Fruit fly (Drosophila melanogaster) whole organism, pupa: ENCODE measurements around the gene ranshi.

Experiments
- CG10348 ChIP-seq: fragments of 200-800 bp; sonication (Bioruptor generic); IDR thresholded peaks from 2 replicates; pipeline ENCODE4 v1.3.6; 2022; ENCODE audit warnings: missing biosample characterization, missing genetic modification characterization
- CG12605 ChIP-seq: fragments of 200-800 bp; sonication (Bioruptor generic); IDR thresholded peaks from 2 replicates; pipeline ENCODE4 v1.3.6; 2022; ENCODE audit warnings: missing biosample characterization, missing genetic modification characterization
- CG13204 ChIP-seq: fragments of 200-800 bp; sonication (Bioruptor generic); optimal IDR thresholded peaks from 2 replicates; lab custom pipeline; 2018; ENCODE audit warnings: missing biosample characterization, mild to moderate bottlenecking, missing genetic modification characterization, moderate library complexity
- CG14655 ChIP-seq: fragments of 200-800 bp; sonication (Bioruptor generic); optimal IDR thresholded peaks from 3 replicates; lab custom pipeline; 2017; ENCODE audit warnings: mild to moderate bottlenecking, missing biosample characterization, missing genetic modification reagents, missing genetic modification characterization
- CG15710 ChIP-seq: fragments of 200-800 bp; sonication (Bioruptor generic); optimal IDR thresholded peaks from 2 replicates; lab custom pipeline; 2018; ENCODE audit warnings: missing biosample characterization, mild to moderate bottlenecking, missing genetic modification characterization, moderate library complexity
- CG17806 ChIP-seq: fragments of 200-800 bp; sonication (Bioruptor generic); optimal IDR thresholded peaks from 2 replicates; lab custom pipeline; 2018; ENCODE audit warnings: missing biosample characterization, mild to moderate bottlenecking, missing genetic modification characterization, moderate library complexity
- CG32121 ChIP-seq: fragments of 200-800 bp; sonication (Bioruptor generic); IDR thresholded peaks from 2 replicates; pipeline ENCODE4 v1.3.6; 2022; ENCODE audit warnings: missing biosample characterization, missing genetic modification characterization
- CG34367 ChIP-seq: fragments of 200-800 bp; sonication (Bioruptor generic); optimal IDR thresholded peaks from 2 replicates; lab custom pipeline; 2018; ENCODE audit warnings: missing biosample characterization, mild to moderate bottlenecking, missing genetic modification characterization
- CG4496 ChIP-seq: fragments of 200-800 bp; sonication (Bioruptor generic); IDR thresholded peaks from 3 replicates; pipeline ENCODE4 v1.3.6; 2022; ENCODE audit warnings: missing biosample characterization, missing genetic modification characterization
- CG8159 ChIP-seq: fragments of 200-800 bp; sonication (Bioruptor generic); optimal IDR thresholded peaks from 3 replicates; lab custom pipeline; 2018; ENCODE audit warnings: missing biosample characterization, mild to moderate bottlenecking, missing genetic modification characterization, moderate library complexity
- CG8301 ChIP-seq: fragments of 200-800 bp; sonication (Bioruptor generic); optimal IDR thresholded peaks from 2 replicates; lab custom pipeline; 2018; ENCODE audit warnings: missing biosample characterization, mild to moderate bottlenecking, missing genetic modification characterization
- CG9948 ChIP-seq: fragments of 200-800 bp; sonication (Bioruptor generic); optimal IDR thresholded peaks from 2 replicates; lab custom pipeline; 2018; ENCODE audit warnings: missing biosample characterization, mild to moderate bottlenecking, missing genetic modification characterization, moderate library complexity
- D1 ChIP-seq: fragments of 200-800 bp; sonication (Bioruptor generic); optimal IDR thresholded peaks from 2 replicates; lab custom pipeline; 2018; ENCODE audit warnings: missing biosample characterization, mild to moderate bottlenecking, missing genetic modification characterization, moderate library complexity
- EcR ChIP-seq: fragments of 200-800 bp; sonication (Bioruptor generic); optimal IDR thresholded peaks from 3 replicates; lab custom pipeline; 2019; ENCODE audit warnings: missing biosample characterization, missing genetic modification characterization, mild to moderate bottlenecking, moderate library complexity, missing genetic modification reagents
- Ets98B ChIP-seq: fragments of 200-800 bp; sonication (Bioruptor generic); IDR thresholded peaks from 2 replicates; pipeline ENCODE4 v1.3.6; 2022; ENCODE audit warnings: missing biosample characterization, missing genetic modification characterization
- Pif1A ChIP-seq: fragments of 200-800 bp; sonication (Bioruptor generic); optimal IDR thresholded peaks from 3 replicates; lab custom pipeline; 2016; ENCODE audit warnings: missing biosample characterization, missing genetic modification characterization
- Pif1B ChIP-seq: fragments of 200-800 bp; sonication (Bioruptor generic); optimal IDR thresholded peaks from 3 replicates; lab custom pipeline; 2016; ENCODE audit warnings: missing biosample characterization, missing genetic modification characterization
- Snoo ChIP-seq: fragments of 200-800 bp; sonication (Bioruptor generic); optimal IDR thresholded peaks from 3 replicates; lab custom pipeline; 2017; ENCODE audit warnings: missing biosample characterization, mild to moderate bottlenecking, missing genetic modification characterization, inconsistent platforms
- fd96Ca ChIP-seq: fragments of 200-800 bp; sonication (Bioruptor generic); IDR thresholded peaks from 3 replicates; pipeline ENCODE4 v1.3.6; 2022; ENCODE audit warnings: missing biosample characterization, missing genetic modification characterization
- gl ChIP-seq: fragments of 200-800 bp; sonication (Bioruptor generic); optimal IDR thresholded peaks from 2 replicates; lab custom pipeline; 2018; ENCODE audit warnings: missing biosample characterization, mild to moderate bottlenecking, missing genetic modification characterization
- rn ChIP-seq: fragments of 200-800 bp; sonication (Bioruptor generic); IDR thresholded peaks from 2 replicates; pipeline ENCODE4 v1.3.6; 2022; ENCODE audit warnings: missing biosample characterization, missing genetic modification characterization

The ranshi gene

DNA sequence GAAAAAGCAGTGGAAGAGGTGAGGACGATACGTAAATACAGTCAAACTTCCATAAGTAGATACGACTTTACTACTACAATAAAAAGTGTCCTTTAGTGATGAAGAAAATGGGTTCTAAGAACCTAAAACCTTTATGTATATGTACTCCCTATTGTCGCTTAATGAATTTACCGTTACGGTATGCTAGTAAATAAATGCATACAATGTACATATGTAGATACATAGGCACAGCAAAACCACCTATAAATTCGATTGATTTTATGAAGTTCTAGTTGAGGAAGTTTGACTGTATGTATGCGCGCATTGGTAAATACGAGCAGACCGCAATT is 13.0 kb downstream of the ranshi start:
- TF ChIP-seq CG9948 (peak; percentile 30), CG8301 (tag; lab: Kevin White, UChicago) (peak; percentile 11), CG13204 (GFP tag; lab: Kevin White, UChicago) (no peak), D1 (no peak), CG15710 (tag; lab: Kevin White, UChicago) (peak; percentile 4), CG17806 (tag; lab: Kevin White, UChicago) (peak; percentile 19)

DNA sequence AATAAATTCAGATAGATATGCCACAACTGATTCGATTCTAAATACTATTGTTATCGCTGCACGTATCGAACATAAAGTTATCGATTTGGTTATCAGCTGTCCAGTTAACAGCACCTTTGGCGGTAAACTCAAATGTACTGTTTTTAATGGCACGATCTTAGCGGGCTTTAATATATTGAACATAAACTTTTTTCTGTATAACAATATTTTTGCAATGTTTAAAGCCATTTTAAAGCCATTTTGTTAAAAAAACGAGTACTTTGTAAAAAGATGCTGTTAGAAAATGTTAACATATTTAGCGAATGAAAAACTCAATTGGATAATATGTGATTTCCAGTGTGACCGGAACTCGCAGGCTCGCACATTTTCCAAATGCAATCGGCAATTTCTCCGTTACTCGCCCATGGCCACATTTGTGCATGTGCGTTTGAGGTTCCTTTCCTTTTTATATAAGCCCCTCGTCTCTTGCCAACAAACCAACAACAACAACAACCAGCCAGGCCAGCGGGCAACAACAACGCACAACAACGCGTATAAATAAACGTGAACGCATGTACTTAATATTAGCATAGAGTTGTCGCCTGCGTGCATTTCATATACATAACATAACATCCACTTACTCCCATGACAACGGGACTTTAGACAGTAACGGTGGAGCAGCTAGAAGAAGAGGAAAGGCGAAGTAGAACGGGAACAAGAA is 13.5 kb downstream of the ranshi start, which contains the start of gene TMEM216:
Gene TMEM216 (plus strand): TSS at position 393 of the 700 bp plus-strand sequence.
- TF ChIP-seq CG14655 (GFP tag; lab: Kevin White, UChicago), result no peak
- TF ChIP-seq fd96Ca, result no peak
- TF ChIP-seq Ets98B (GFP tag; lab: Robert Waterston, UW), result no peak
- peak; percentile 2 for TF ChIP-seq EcR (GFP tag; lab: Kevin White, UChicago)
- peak; percentile 28 for TF ChIP-seq gl (tag; lab: Kevin White, UChicago)
- TF ChIP-seq CG13204 (GFP tag; lab: Kevin White, UChicago), result no peak
- TF ChIP-seq CG4496 (GFP tag; lab: Robert Waterston, UW), result 0 out of 3 replicates have a peak, but pooled peaks have one; percentile 17
- TF ChIP-seq Snoo, result no peak
- TF ChIP-seq CG8159 (tag; lab: Kevin White, UChicago), result no peak

DNA sequence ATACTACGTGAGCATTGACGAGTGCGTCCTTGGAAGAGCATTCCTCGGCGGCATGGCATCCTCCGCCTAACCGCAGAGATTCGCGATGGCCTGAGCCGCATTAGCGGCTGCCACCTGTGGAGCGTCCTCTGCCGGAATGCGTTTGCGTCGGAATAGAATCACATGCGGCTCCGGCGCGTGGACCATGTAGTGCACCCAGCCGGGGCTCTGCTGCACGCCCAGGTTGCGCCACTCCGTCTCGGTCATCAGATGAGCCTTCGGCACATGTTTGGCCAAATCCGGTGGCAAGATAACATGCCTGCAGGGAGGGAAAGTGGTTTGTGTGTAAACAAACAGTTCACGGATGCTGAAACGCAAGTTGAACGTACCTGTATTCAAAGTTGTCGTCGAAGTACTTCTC is 14.1 kb downstream of the ranshi start:
- TF ChIP-seq CG12605 (GFP tag; lab: Robert Waterston, UW) (peak; percentile 55; the same call in 1 of the 2 replicates), fd96Ca (no peak)
- TF ChIP-seq, all 21 proteins: peak for 1

DNA sequence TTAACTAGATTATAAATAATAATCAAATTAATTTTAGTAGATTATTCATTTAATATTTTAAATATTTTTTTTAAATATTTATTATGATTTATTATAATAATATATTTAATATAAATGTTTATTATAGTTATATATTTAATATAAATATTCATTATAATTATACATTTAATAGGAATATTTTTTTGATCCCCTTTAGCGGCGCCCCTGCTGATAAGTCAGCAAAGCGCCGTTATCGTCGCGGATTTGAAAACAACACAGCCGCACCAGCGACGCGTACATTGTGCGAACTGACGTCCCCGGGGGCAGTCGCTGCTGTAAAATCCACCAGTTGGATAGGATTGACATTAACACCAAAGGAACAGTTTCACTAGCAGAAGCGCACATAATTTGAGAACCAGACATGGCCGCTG is 16.8 kb downstream of the ranshi start, which contains the start of gene CG8112:
Gene CG8112 (plus strand): TSS at position 212 of the 410 bp plus-strand sequence.
- TF ChIP-seq CG8159 (tag; lab: Kevin White, UChicago), result peak; percentile 23
- TF ChIP-seq CG34367 (tag; lab: Kevin White, UChicago), result no peak
- peak; percentile 25 for TF ChIP-seq CG15710 (tag; lab: Kevin White, UChicago)
- TF ChIP-seq Pif1B, result peak; percentile 38
- no peak for TF ChIP-seq fd96Ca
- TF ChIP-seq Ets98B (GFP tag; lab: Robert Waterston, UW), result peak; percentile 20; the same call in 1 of the 2 replicates
- TF ChIP-seq Pif1A (GFP tag; lab: Kevin White, UChicago), result no peak
- 0 out of 2 replicates have a peak, but pooled peaks have one; percentile 9 for TF ChIP-seq CG12605 (GFP tag; lab: Robert Waterston, UW)
- no peak for TF ChIP-seq rn (GFP tag; lab: Robert Waterston, UW)
- peak; percentile 5 for TF ChIP-seq CG17806 (tag; lab: Kevin White, UChicago)
- peak; percentile 30 for TF ChIP-seq Snoo
- TF ChIP-seq CG4496 (GFP tag; lab: Robert Waterston, UW), result peak; percentile 12; the same call in 1 of the 3 replicates
- TF ChIP-seq, all 21 proteins: peak for 8

DNA sequence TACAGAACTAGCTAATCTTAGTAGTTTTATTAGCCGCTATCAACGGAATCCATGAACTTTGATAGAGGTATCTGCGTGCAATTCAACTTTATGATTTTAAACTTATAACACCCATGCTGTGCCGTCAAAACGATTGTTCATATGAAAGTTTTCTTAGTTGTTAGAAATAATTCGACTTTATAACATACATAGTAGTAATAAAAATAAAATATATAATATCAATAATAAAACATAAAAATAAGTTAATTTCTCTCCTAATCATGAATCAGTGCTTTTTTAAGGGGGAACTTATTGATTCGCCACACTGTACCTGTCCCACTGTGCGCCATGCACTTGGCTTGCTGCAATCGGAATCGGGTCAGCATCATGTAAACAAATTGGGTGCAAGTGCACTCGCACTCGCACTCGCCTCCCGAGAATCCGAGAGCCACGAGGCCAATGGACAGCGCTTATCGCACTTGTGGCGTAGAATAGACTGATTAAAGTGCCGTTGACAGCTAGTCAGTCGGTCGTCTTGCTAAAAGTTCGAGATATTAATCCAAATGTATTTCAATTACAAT is 17.5 kb downstream of the ranshi start:
- TF ChIP-seq CG13204 (GFP tag; lab: Kevin White, UChicago) (no peak), fd96Ca (peak; percentile 45; the same call in 1 of the 3 replicates), Pif1A (GFP tag; lab: Kevin White, UChicago) (no peak), Snoo (no peak), CG15710 (tag; lab: Kevin White, UChicago) (no peak), Pif1B (no peak), CG9948 (no peak), gl (tag; lab: Kevin White, UChicago) (no peak), CG32121 (peak; percentile 50), Ets98B (GFP tag; lab: Robert Waterston, UW) (peak; percentile 59), CG17806 (tag; lab: Kevin White, UChicago) (no peak), CG8159 (tag; lab: Kevin White, UChicago) (peak; percentile 14), D1 (no peak), EcR (GFP tag; lab: Kevin White, UChicago) (peak; percentile 95), CG12605 (GFP tag; lab: Robert Waterston, UW) (no peak), CG8301 (tag; lab: Kevin White, UChicago) (no peak), CG4496 (GFP tag; lab: Robert Waterston, UW) (peak; percentile 28; the same call in 1 of the 3 replicates), CG14655 (GFP tag; lab: Kevin White, UChicago) (peak; percentile 19), CG34367 (tag; lab: Kevin White, UChicago) (no peak), CG10348 (GFP tag; lab: Robert Waterston, UW) (no peak), rn (GFP tag; lab: Robert Waterston, UW) (no peak)

DNA sequence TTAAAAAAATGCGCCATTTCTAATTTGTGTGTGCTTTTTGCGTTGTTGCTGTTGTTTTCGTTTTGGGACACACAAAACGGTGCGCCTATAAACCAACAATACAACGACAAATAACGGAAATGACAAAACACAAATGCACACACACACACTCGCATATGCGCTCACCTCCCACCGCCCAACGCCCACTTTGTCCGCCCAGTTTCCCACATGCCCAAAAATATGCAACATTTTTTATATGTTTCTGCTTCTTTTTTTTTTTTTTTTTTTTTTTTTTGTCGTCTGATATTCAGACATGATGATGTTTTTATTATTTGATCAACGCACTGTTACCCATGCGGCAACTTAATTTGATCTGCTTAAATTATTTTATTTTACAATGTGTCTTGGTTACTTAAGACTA is 22.3 kb downstream of the ranshi start:
- TF ChIP-seq CG34367 (tag; lab: Kevin White, UChicago), result no peak
- TF ChIP-seq D1, result no peak
- peak; percentile 12 for TF ChIP-seq CG8159 (tag; lab: Kevin White, UChicago)
- TF ChIP-seq CG12605 (GFP tag; lab: Robert Waterston, UW), result no peak
- TF ChIP-seq Snoo, result no peak
